Worm (Caenorhabditis elegans) whole organism, midembryonic: ENCODE measurements around the gene VM106R.1.

Experiments
- T22C8.4 ChIP-seq: fragments of 200-800 bp; sonication (Bioruptor generic); IDR thresholded peaks from 2 replicates; pipeline ENCODE4 v1.3.6; 2022; ENCODE audit warnings: missing genetic modification characterization, missing compliant biosample characterization
- cog-1 ChIP-seq: sonication (generic microtip); optimal IDR thresholded peaks from 2 replicates; lab custom pipeline; 2016; ENCODE audit warnings: missing genetic modification characterization, missing compliant biosample characterization
- flt-1 ChIP-seq: fragments of 200-800 bp; sonication (Bioruptor generic); IDR thresholded peaks from 2 replicates; pipeline ENCODE4 v1.3.6; 2022; ENCODE audit warnings: missing genetic modification characterization, missing compliant biosample characterization
- klf-2 ChIP-seq: fragments of 200-800 bp; sonication (Bioruptor generic); conservative IDR thresholded peaks from 2 replicates; pipeline ENCODE4 v1.3.6; 2022; ENCODE audit warnings: missing genetic modification reagents, missing genetic modification characterization, missing compliant biosample characterization
- med-1 ChIP-seq: sonication (generic microtip); optimal IDR thresholded peaks from 2 replicates; lab custom pipeline; 2017; ENCODE audit warnings: missing genetic modification characterization, mild to moderate bottlenecking, missing compliant biosample characterization, antibody characterized with exemption, missing genetic modification reagents; ENCODE audit not compliant: insufficient read depth
- ref-1 ChIP-seq: fragments of 200-800 bp; sonication (Bioruptor generic); conservative IDR thresholded peaks from 2 replicates; pipeline ENCODE4 v1.3.6; 2022; ENCODE audit warnings: missing genetic modification reagents, missing genetic modification characterization, missing compliant biosample characterization
- tab-1 ChIP-seq: fragments of 200-800 bp; sonication (Bioruptor generic); IDR thresholded peaks from 2 replicates; pipeline ENCODE4 v1.3.6; 2022; ENCODE audit warnings: missing genetic modification characterization, missing compliant biosample characterization
- ztf-23 ChIP-seq: fragments of 200-800 bp; sonication (Bioruptor generic); IDR thresholded peaks from 2 replicates; pipeline ENCODE4 v1.3.6; 2022; ENCODE audit warnings: missing genetic modification reagents, missing genetic modification characterization, missing compliant biosample characterization
- ztf-29 ChIP-seq: fragments of 200-800 bp; sonication (Bioruptor generic); IDR thresholded peaks from 2 replicates; pipeline ENCODE4 v1.3.6; 2022; ENCODE audit warnings: missing genetic modification reagents, missing genetic modification characterization, missing compliant biosample characterization

- TF ChIP-seq klf-2 (GFP tag; lab: Robert Waterston, UW) (no peak), flt-1 (GFP tag; lab: Robert Waterston, UW) (no peak), ztf-23 (GFP tag; lab: Robert Waterston, UW) (no peak), T22C8.4 (GFP tag; lab: Robert Waterston, UW) (no peak), ztf-29 (GFP tag; lab: Robert Waterston, UW) (no peak), med-1 (no peak), tab-1 (GFP tag; lab: Robert Waterston, UW) (no peak), ref-1 (no peak), cog-1 (tag; lab: Kevin White, UChicago) (no peak)
Measured at ce11 chrII:10829572-10829971, 591 bp upstream of the VM106R.1 start.
